Worm (Caenorhabditis elegans) whole organism, L2 larva: ENCODE data around the gene rig-6.

Experiments
- F13H6.1 ChIP-seq: sonication (generic microtip); optimal IDR thresholded peaks from 2 replicates; lab custom pipeline; 2016; ENCODE audit warnings: missing genetic modification characterization, missing compliant biosample characterization
- ama-1 ChIP-seq: fragments of 150-350 bp; optimal IDR thresholded peaks from 2 replicates; lab custom pipeline; 2018; ENCODE audit warnings: inconsistent platforms
- ceh-16 ChIP-seq: fragments of 150-350 bp; optimal IDR thresholded peaks from 2 replicates; lab custom pipeline; 2014; ENCODE audit warnings: missing biosample characterization, missing genetic modification characterization
- elt-1 ChIP-seq: fragments of 150-350 bp; optimal IDR thresholded peaks from 2 replicates; lab custom pipeline; 2014; ENCODE audit warnings: missing biosample characterization, missing genetic modification characterization
- nhr-11 ChIP-seq: fragments of 150-350 bp; optimal IDR thresholded peaks from 2 replicates; lab custom pipeline; 2014; ENCODE audit warnings: missing biosample characterization, missing genetic modification characterization
- nhr-21 ChIP-seq: fragments of 150-350 bp; optimal IDR thresholded peaks from 2 replicates; lab custom pipeline; 2014; ENCODE audit warnings: missing biosample characterization, missing genetic modification characterization
- nhr-23 ChIP-seq: fragments of 150-350 bp; optimal IDR thresholded peaks from 2 replicates; lab custom pipeline; 2014; ENCODE audit warnings: missing biosample characterization, missing genetic modification reagents, missing genetic modification characterization
- nhr-77 ChIP-seq: fragments of 150-350 bp; optimal IDR thresholded peaks from 2 replicates; lab custom pipeline; 2014; ENCODE audit warnings: missing biosample characterization, missing genetic modification characterization
- snpc-4 ChIP-seq: fragments of 150-350 bp; optimal IDR thresholded peaks from 2 replicates; lab custom pipeline; 2014; ENCODE audit warnings: missing biosample characterization, missing genetic modification characterization

ce11 chrII:4767612-4768011 lies 44.3 kb downstream of the rig-6 start:
- TF ChIP-seq elt-1 (tag; lab: Kevin White, UChicago) (no peak), ceh-16 (tag; lab: Kevin White, UChicago) (peak; percentile 71), F13H6.1 (tag; lab: Kevin White, UChicago) (no peak), nhr-21 (tag; lab: Kevin White, UChicago) (no peak), nhr-23 (tag; lab: Kevin White, UChicago) (no peak), ama-1 (no peak), snpc-4 (tag; lab: Kevin White, UChicago) (no peak), nhr-77 (no peak), nhr-11 (no peak)
